Fruit fly (Drosophila melanogaster) whole organism, wandering third instar larva: Measurements from ENCODE around the gene CG15506.

Experiments used
- Abd-B ChIP-seq: fragments of >200 bp; optimal IDR thresholded peaks from 2 replicates; lab custom pipeline; 2017; ENCODE audit warnings: missing biosample characterization, missing genetic modification characterization
- ey ChIP-seq: fragments of 200-800 bp; sonication (Bioruptor generic); optimal IDR thresholded peaks from 2 replicates; lab custom pipeline; 2016; ENCODE audit warnings: missing biosample characterization, missing genetic modification characterization
- fru ChIP-seq: fragments of 200-800 bp; sonication (Bioruptor generic); optimal IDR thresholded peaks from 3 replicates; lab custom pipeline; 2016; ENCODE audit warnings: missing biosample characterization, mild to moderate bottlenecking, missing genetic modification characterization
- lola ChIP-seq: fragments of >200 bp; optimal IDR thresholded peaks from 2 replicates; lab custom pipeline; 2017; ENCODE audit warnings: missing biosample characterization, missing genetic modification characterization
- sage ChIP-seq: fragments of 200-800 bp; sonication (Bioruptor generic); optimal IDR thresholded peaks from 2 replicates; lab custom pipeline; 2016; ENCODE audit warnings: missing biosample characterization, mild to moderate bottlenecking, missing genetic modification characterization
- woc ChIP-seq: sonication (Bioruptor generic); optimal IDR thresholded peaks from 2 replicates; lab custom pipeline; 2016; ENCODE audit warnings: missing biosample characterization, mild to moderate bottlenecking, missing genetic modification characterization

DNA sequence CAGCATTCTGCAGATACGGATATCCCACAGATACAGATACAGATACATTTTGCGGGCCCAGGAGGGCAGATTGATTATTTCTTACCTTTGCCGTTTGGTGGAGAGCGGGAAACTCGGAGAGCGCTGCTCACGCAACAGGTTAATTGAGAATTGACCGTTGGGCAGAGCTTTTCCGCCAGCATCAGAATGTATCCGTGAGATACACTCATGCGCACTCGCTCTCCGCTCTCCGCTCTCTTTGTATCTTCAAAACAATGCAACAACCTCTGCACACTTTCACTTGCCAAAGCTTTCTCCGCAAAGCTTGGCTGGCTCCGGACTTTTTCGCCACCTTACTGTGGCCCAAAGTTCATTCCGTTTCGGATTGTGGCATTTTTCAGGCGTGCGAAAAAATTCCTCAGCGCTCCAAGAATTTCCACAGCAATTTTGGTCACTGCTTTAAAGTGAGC, 36.3 kb upstream of the CG15506 start, which contains the start of the genes CG7582 and Gycalpha99B:
- TF ChIP-seq ey (GFP tag; lab: Kevin White, UChicago) (no peak), lola (GFP tag; lab: Kevin White, UChicago) (no peak), fru (GFP tag; lab: Kevin White, UChicago) (no peak), sage (no peak), Abd-B (GFP tag; lab: Kevin White, UChicago) (no peak), woc (no peak)
